Worm (Caenorhabditis elegans): Measurements from ENCODE around the gene Y48G9A.9.

Gene Y48G9A.9

DNA sequence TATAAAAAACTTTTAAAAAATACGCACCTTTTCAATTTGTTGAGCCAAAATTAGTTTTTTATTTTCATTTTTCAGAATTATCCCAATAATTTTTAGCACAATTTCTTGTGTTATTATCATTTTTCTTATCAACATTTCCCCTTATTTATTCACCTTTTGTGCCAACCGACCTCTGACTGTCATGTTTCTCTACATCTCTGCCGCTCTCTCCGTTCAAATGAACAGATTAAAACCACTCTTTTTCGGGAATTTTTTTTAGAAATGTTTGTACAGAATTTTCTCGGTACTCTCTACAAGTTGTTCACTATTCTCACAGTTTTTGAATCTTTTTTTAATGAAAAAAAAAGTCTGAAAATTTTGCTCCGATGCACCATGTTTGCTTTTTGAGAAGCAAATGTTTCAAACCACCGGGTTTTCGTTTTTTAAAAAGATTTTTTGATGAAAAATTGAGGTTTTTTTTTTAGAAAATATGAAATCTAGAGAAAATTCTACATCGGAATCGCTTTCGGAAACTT, 31.2 kb downstream of the Y48G9A.9 start, which contains the start of gene frl-1:
TSS of gene frl-1 (plus strand) at position 465 of the 515 bp plus-strand sequence.
- TF ChIP-seq fos-1 (tag; optimal IDR thresholded peaks at IDR 0.05): peak; percentile 89
- TF ChIP-seq gmeb-1 (tag; optimal IDR thresholded peaks at IDR 0.05): peak; percentile 40
- no peak for TF ChIP-seq snpc-4 (tag; optimal IDR thresholded peaks at IDR 0.05)

DNA sequence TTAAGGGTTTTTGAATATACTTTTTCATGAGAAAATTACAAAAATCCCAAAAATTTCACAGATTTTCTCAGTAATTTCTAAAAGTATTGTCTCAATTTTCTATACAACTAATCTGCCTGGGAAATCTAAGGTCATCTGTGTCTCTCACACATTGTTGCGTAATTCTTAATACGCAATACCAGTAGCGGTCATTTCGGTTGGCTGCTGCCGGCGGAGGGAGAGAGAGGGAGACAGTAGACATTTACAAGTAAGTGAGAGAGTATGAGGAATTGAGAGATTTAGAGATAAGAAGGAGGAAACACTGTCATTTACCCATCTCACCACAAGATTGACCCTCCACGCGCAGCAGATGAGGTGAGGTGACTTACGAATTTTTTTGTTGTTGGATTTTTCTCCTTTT, 33.4 kb downstream of the Y48G9A.9 start:
- TF ChIP-seq sma-3 (GFP tag; optimal IDR thresholded peaks at IDR 0.05) (peak; percentile 37), nhr-237 (tag; optimal IDR thresholded peaks at IDR 0.05) (no peak), nhr-129 (tag; optimal IDR thresholded peaks at IDR 0.05) (peak; percentile 51), ztf-4 (tag; optimal IDR thresholded peaks at IDR 0.05) (no peak), fos-1 (tag; optimal IDR thresholded peaks at IDR 0.05) (peak; percentile 8), F13H6.1 (tag; optimal IDR thresholded peaks at IDR 0.05) (peak; percentile 40), alr-1 (tag; optimal IDR thresholded peaks at IDR 0.05) (no peak), ztf-11 (tag; optimal IDR thresholded peaks at IDR 0.05) (no peak), sma-9 (GFP tag; optimal IDR thresholded peaks at IDR 0.05) (no peak), sma-9 (tag; optimal IDR thresholded peaks at IDR 0.05) (no peak), nhr-25 (tag; optimal IDR thresholded peaks at IDR 0.05) (peak; percentile 64), ceh-16 (tag; optimal IDR thresholded peaks at IDR 0.05) (peak; percentile 29), dmd-4 (tag; optimal IDR thresholded peaks at IDR 0.05) (no peak), sem-4 (tag; optimal IDR thresholded peaks at IDR 0.05) (no peak)

DNA sequence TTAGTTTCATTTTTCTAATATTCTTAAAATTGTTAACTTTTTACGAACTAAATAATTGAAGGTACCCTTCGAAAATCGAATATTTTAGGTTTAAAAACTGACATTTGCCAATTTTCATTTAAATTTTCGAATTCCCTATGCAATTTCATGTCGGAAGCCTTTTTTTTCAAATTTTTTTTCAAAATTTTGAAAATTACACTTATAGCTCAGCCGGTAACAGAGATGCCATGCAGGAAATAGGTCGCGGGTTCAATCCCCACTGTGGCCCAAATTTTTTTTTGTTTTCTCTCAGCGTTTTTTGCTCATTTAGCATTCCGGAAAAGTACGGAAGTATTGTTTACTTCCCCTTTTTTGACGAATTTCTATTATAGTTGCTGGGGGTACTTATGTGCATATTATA, 36.9 kb downstream of the Y48G9A.9 start:
- TF ChIP-seq dmd-4 (tag; optimal IDR thresholded peaks at IDR 0.05) (no peak), snpc-4 (tag; optimal IDR thresholded peaks at IDR 0.05) (no peak), nhr-23 (tag; optimal IDR thresholded peaks at IDR 0.05) (no peak), ztf-11 (tag; optimal IDR thresholded peaks at IDR 0.05) (no peak), sma-9 (GFP tag; optimal IDR thresholded peaks at IDR 0.05) (no peak), sma-9 (tag; optimal IDR thresholded peaks at IDR 0.05) (no peak), sma-3 (GFP tag; optimal IDR thresholded peaks at IDR 0.05) (no peak), unc-62 (GFP tag; optimal IDR thresholded peaks at IDR 0.05) (no peak), nhr-10 (tag; optimal IDR thresholded peaks at IDR 0.05) (no peak), mdl-1 (tag; optimal IDR thresholded peaks at IDR 0.05) (no peak), mbf-1 (tag; optimal IDR thresholded peaks at IDR 0.05) (no peak), nhr-237 (tag; optimal IDR thresholded peaks at IDR 0.05) (no peak), nhr-6 (tag; optimal IDR thresholded peaks at IDR 0.05) (no peak), blmp-1 (tag; optimal IDR thresholded peaks at IDR 0.05; ENCODE audit: insufficient read depth) (no peak), sem-4 (tag; optimal IDR thresholded peaks at IDR 0.05) (no peak), peb-1 (tag; optimal IDR thresholded peaks at IDR 0.05) (no peak), lsy-2 (tag; optimal IDR thresholded peaks at IDR 0.05) (no peak)

ce11 chrIII:2129991-2130390, 37.5 kb downstream of the Y48G9A.9 start:
- TF ChIP-seq F13H6.1 (tag; optimal IDR thresholded peaks at IDR 0.05) (no peak), C34F6.9 (tag; optimal IDR thresholded peaks at IDR 0.05) (peak; percentile 19), unc-55 (GFP tag; optimal IDR thresholded peaks at IDR 0.05) (peak; percentile 56), lsy-2 (tag; optimal IDR thresholded peaks at IDR 0.05) (peak in 1 of 2 experiments; percentile 27)

- TF ChIP-seq crh-2 (tag; optimal IDR thresholded peaks at IDR 0.05) (no peak), fos-1 (tag; optimal IDR thresholded peaks at IDR 0.05) (no peak), C34F6.9 (tag; optimal IDR thresholded peaks at IDR 0.05) (peak; percentile 37), mdl-1 (tag; optimal IDR thresholded peaks at IDR 0.05) (no peak), nhr-129 (tag; optimal IDR thresholded peaks at IDR 0.05) (no peak), lin-39 (tag; optimal IDR thresholded peaks at IDR 0.05) (no peak), dmd-4 (tag; optimal IDR thresholded peaks at IDR 0.05) (no peak), unc-55 (GFP tag; optimal IDR thresholded peaks at IDR 0.05) (peak; percentile 12), snpc-4 (tag; optimal IDR thresholded peaks at IDR 0.05) (no peak), elt-3 (tag; optimal IDR thresholded peaks at IDR 0.05) (no peak), blmp-1 (tag; optimal IDR thresholded peaks at IDR 0.05; ENCODE audit: insufficient read depth) (no peak), nhr-12 (tag; optimal IDR thresholded peaks at IDR 0.05) (no peak), nhr-237 (tag; optimal IDR thresholded peaks at IDR 0.05) (no peak), unc-39 (tag; optimal IDR thresholded peaks at IDR 0.05) (no peak), nhr-21 (tag; optimal IDR thresholded peaks at IDR 0.05) (no peak), sem-4 (tag; optimal IDR thresholded peaks at IDR 0.05) (no peak), aly-2 (tag; optimal IDR thresholded peaks at IDR 0.05) (no peak), F13H6.1 (tag; optimal IDR thresholded peaks at IDR 0.05) (peak; percentile 16), lin-11 (tag; optimal IDR thresholded peaks at IDR 0.05) (peak; percentile 31), ZK546.5 (tag; optimal IDR thresholded peaks at IDR 0.05) (no peak), nhr-10 (tag; optimal IDR thresholded peaks at IDR 0.05) (no peak), zag-1 (tag; optimal IDR thresholded peaks at IDR 0.05) (no peak), elt-1 (tag; optimal IDR thresholded peaks at IDR 0.05) (no peak), egl-27 (tag; optimal IDR thresholded peaks at IDR 0.05) (no peak), ztf-1 (GFP tag; conservative IDR thresholded peaks at IDR 0.05) (no peak), alr-1 (tag; optimal IDR thresholded peaks at IDR 0.05) (no peak), ztf-11 (tag; optimal IDR thresholded peaks at IDR 0.05) (no peak), nhr-25 (tag; optimal IDR thresholded peaks at IDR 0.05) (no peak), mab-5 (tag; optimal IDR thresholded peaks at IDR 0.05) (peak; percentile 19), lsy-2 (tag; optimal IDR thresholded peaks at IDR 0.05) (peak in 1 of 2 experiments; percentile 47)
Measured at ce11 chrIII:2132059-2132458, 39.5 kb downstream of the Y48G9A.9 start.

Data from whole organism, L2 larva.